Worm (Caenorhabditis elegans) whole organism, young adult: Measurements from ENCODE around the gene slcr-46.1.

Experiments used
- C17E4.6 ChIP-seq: fragments of 200-800 bp; sonication (Bioruptor generic); IDR thresholded peaks from 2 replicates; pipeline ENCODE4 v1.3.6; 2022; ENCODE audit warnings: missing genetic modification reagents, missing genetic modification characterization, missing compliant biosample characterization
- F10E7.11 ChIP-seq: sonication (generic microtip); optimal IDR thresholded peaks from 2 replicates; lab custom pipeline; 2017; ENCODE audit warnings: mild to moderate bottlenecking, missing genetic modification characterization, moderate library complexity, missing compliant biosample characterization
- F39B2.1 ChIP-seq: fragments of 200-800 bp; sonication (Bioruptor generic); IDR thresholded peaks from 2 replicates; pipeline ENCODE4 v1.3.6; 2022; ENCODE audit warnings: missing genetic modification reagents, missing genetic modification characterization, missing compliant biosample characterization
- F57A8.1 ChIP-seq: fragments of 200-800 bp; sonication (Bioruptor generic); optimal IDR thresholded peaks from 2 replicates; lab custom pipeline; 2018; ENCODE audit warnings: mild to moderate bottlenecking, missing genetic modification characterization, moderate library complexity, missing compliant biosample characterization
- K12H6.12 ChIP-seq: fragments of 200-800 bp; sonication (Bioruptor generic); optimal IDR thresholded peaks from 2 replicates; lab custom pipeline; 2018; ENCODE audit warnings: mild to moderate bottlenecking, missing genetic modification characterization, missing compliant biosample characterization
- T26A5.8 ChIP-seq: sonication (generic microtip); optimal IDR thresholded peaks from 2 replicates; lab custom pipeline; 2016; ENCODE audit warnings: missing genetic modification characterization, missing compliant biosample characterization
- Y79H2A.3 ChIP-seq: fragments of 200-800 bp; sonication (Bioruptor generic); conservative IDR thresholded peaks from 2 replicates; pipeline ENCODE4 v1.3.6; 2022; ENCODE audit warnings: missing genetic modification reagents, missing genetic modification characterization, missing compliant biosample characterization
- ama-1 ChIP-seq, 3 experiments: fragments of 150-350 bp in 1 of 3; sonication (generic microtip) in 2 of 3; optimal IDR thresholded peaks; 2 replicates each; lab custom pipeline; 2014 to 2018; ENCODE audit warnings: missing biosample characterization in 2 of 3, missing genetic modification characterization in 2 of 3, missing genetic modification reagents in 2 of 3
- atf-7 ChIP-seq: sonication (generic microtip); optimal IDR thresholded peaks from 2 replicates; lab custom pipeline; 2017; ENCODE audit warnings: mild to moderate bottlenecking, missing genetic modification characterization, missing compliant biosample characterization
- attf-6 ChIP-seq: fragments of 200-800 bp; sonication (Bioruptor generic); IDR thresholded peaks from 2 replicates; pipeline ENCODE4 v1.3.6; 2022; ENCODE audit warnings: missing genetic modification reagents, missing genetic modification characterization, missing compliant biosample characterization
- bed-1 ChIP-seq: fragments of 200-800 bp; sonication (Bioruptor generic); IDR thresholded peaks from 2 replicates; pipeline ENCODE4 v1.3.6; 2022; ENCODE audit warnings: missing genetic modification reagents, missing genetic modification characterization, missing compliant biosample characterization
- cebp-1 ChIP-seq, 2 experiments: fragments of 200-800 bp in 1 of 2; sonication (Bioruptor generic) in 1 of 2; sonication (generic microtip) in 1 of 2; IDR thresholded peaks in 1 of 2; optimal IDR thresholded peaks in 1 of 2; 2 replicates each; pipeline versions ENCODE4 v1.3.6 to Lab custom; 2017 to 2022; ENCODE audit warnings: missing compliant biosample characterization in 2 of 2, missing genetic modification characterization in 2 of 2, mild to moderate bottlenecking in 1 of 2, missing genetic modification reagents in 1 of 2, moderate library complexity in 1 of 2
- ceh-27 ChIP-seq: fragments of 200-800 bp; sonication (Bioruptor generic); optimal IDR thresholded peaks from 2 replicates; lab custom pipeline; 2018; ENCODE audit warnings: mild to moderate bottlenecking, missing genetic modification characterization, moderate library complexity, missing compliant biosample characterization
- ceh-40 ChIP-seq: fragments of 200-800 bp; sonication (Bioruptor generic); IDR thresholded peaks from 2 replicates; pipeline ENCODE4 v1.3.6; 2022; ENCODE audit warnings: missing genetic modification characterization, missing compliant biosample characterization
- die-1 ChIP-seq: sonication (generic microtip); optimal IDR thresholded peaks from 2 replicates; lab custom pipeline; 2016; ENCODE audit warnings: missing genotype, mild to moderate bottlenecking, missing genetic modification characterization, missing compliant biosample characterization
- gei-17 ChIP-seq: fragments of 200-800 bp; sonication (Bioruptor generic); optimal IDR thresholded peaks from 2 replicates; lab custom pipeline; 2018; ENCODE audit warnings: mild to moderate bottlenecking, missing genetic modification characterization, missing compliant biosample characterization
- hlh-26 ChIP-seq: fragments of 200-800 bp; sonication (Bioruptor generic); conservative IDR thresholded peaks from 2 replicates; pipeline ENCODE4 v1.3.6; 2022; ENCODE audit warnings: missing genetic modification reagents, missing genetic modification characterization, missing compliant biosample characterization
- hmg-1.2 ChIP-seq: fragments of 200-800 bp; sonication (Bioruptor generic); IDR thresholded peaks from 2 replicates; pipeline ENCODE4 v1.3.6; 2022; ENCODE audit warnings: missing genetic modification reagents, missing genetic modification characterization, missing compliant biosample characterization
- hsf-1 ChIP-seq: fragments of 200-800 bp; sonication (Bioruptor generic); IDR thresholded peaks from 2 replicates; pipeline ENCODE4 v1.3.6; 2022; ENCODE audit warnings: missing genetic modification reagents, missing genetic modification characterization, missing compliant biosample characterization
- madf-8 ChIP-seq: fragments of 200-800 bp; sonication (Bioruptor generic); conservative IDR thresholded peaks from 2 replicates; pipeline ENCODE4 v1.3.6; 2022; ENCODE audit warnings: missing genetic modification reagents, missing genetic modification characterization, missing compliant biosample characterization
- mxl-1 ChIP-seq: sonication (generic microtip); optimal IDR thresholded peaks from 2 replicates; lab custom pipeline; 2016; ENCODE audit warnings: missing genetic modification characterization, missing compliant biosample characterization
- nfya-1 ChIP-seq: sonication (generic microtip); optimal IDR thresholded peaks from 2 replicates; lab custom pipeline; 2017; ENCODE audit warnings: antibody characterized with exemption, missing compliant biosample characterization, missing genetic modification characterization, borderline replicate concordance; ENCODE audit not compliant: insufficient read depth
- nfya-2 ChIP-seq: fragments of 200-800 bp; sonication (Bioruptor generic); IDR thresholded peaks from 2 replicates; pipeline ENCODE4 v1.3.6; 2022; ENCODE audit warnings: missing genetic modification reagents, missing genetic modification characterization, missing compliant biosample characterization
- rcor-1 ChIP-seq: fragments of 200-800 bp; sonication (Bioruptor generic); IDR thresholded peaks from 2 replicates; pipeline ENCODE4 v1.3.6; 2022; ENCODE audit warnings: missing genetic modification reagents, missing genetic modification characterization, missing compliant biosample characterization
- sdz-38 ChIP-seq: sonication (generic microtip); optimal IDR thresholded peaks from 2 replicates; lab custom pipeline; 2016; ENCODE audit warnings: missing genotype, missing genetic modification characterization, missing compliant biosample characterization
- snpc-3.4 ChIP-seq: sonication (generic microtip); optimal IDR thresholded peaks from 2 replicates; lab custom pipeline; 2017; ENCODE audit warnings: missing genetic modification characterization, mild to moderate bottlenecking, missing compliant biosample characterization, antibody characterized with exemption, moderate library complexity, missing genotype, missing genetic modification reagents
- snpc-4 ChIP-seq, 5 experiments: fragments of 150-350 bp in 1 of 5; sonication (generic microtip) in 4 of 5; optimal IDR thresholded peaks; 2 replicates each; lab custom pipeline; 2014 to 2018; ENCODE audit warnings: missing genetic modification characterization in 5 of 5, missing biosample characterization in 3 of 5, antibody characterized with exemption in 2 of 5, mild to moderate bottlenecking in 2 of 5, missing compliant biosample characterization in 2 of 5, missing genotype in 2 of 5, moderate library complexity in 2 of 5, missing genetic modification reagents in 1 of 5
- somi-1 ChIP-seq: fragments of 200-800 bp; sonication (Bioruptor generic); optimal IDR thresholded peaks from 2 replicates; lab custom pipeline; 2018; ENCODE audit warnings: mild to moderate bottlenecking, missing genetic modification characterization, missing compliant biosample characterization
- sptf-2 ChIP-seq: fragments of 200-800 bp; sonication (Bioruptor generic); optimal IDR thresholded peaks from 2 replicates; lab custom pipeline; 2018; ENCODE audit warnings: mild to moderate bottlenecking, missing genetic modification characterization, missing compliant biosample characterization
- tlf-1 ChIP-seq: fragments of 200-800 bp; sonication (Bioruptor generic); optimal IDR thresholded peaks from 2 replicates; lab custom pipeline; 2018; ENCODE audit warnings: mild to moderate bottlenecking, missing genetic modification characterization, missing compliant biosample characterization
- ztf-18 ChIP-seq: sonication (generic microtip); optimal IDR thresholded peaks from 2 replicates; lab custom pipeline; 2016; ENCODE audit warnings: missing genotype, mild to moderate bottlenecking, missing genetic modification characterization, missing compliant biosample characterization
- ztf-22 ChIP-seq: fragments of 200-800 bp; sonication (Bioruptor generic); optimal IDR thresholded peaks from 2 replicates; lab custom pipeline; 2018; ENCODE audit warnings: mild to moderate bottlenecking, missing genetic modification characterization, moderate library complexity, missing compliant biosample characterization
- ztf-28 ChIP-seq: fragments of 200-800 bp; sonication (Bioruptor generic); IDR thresholded peaks from 2 replicates; pipeline ENCODE4 v1.3.6; 2022; ENCODE audit warnings: missing genetic modification reagents, missing genetic modification characterization, missing compliant biosample characterization
- ztf-3 ChIP-seq: fragments of 200-800 bp; sonication (Bioruptor generic); optimal IDR thresholded peaks from 2 replicates; lab custom pipeline; 2018; ENCODE audit warnings: mild to moderate bottlenecking, missing genetic modification characterization, missing compliant biosample characterization

slcr-46.1 gene

DNA sequence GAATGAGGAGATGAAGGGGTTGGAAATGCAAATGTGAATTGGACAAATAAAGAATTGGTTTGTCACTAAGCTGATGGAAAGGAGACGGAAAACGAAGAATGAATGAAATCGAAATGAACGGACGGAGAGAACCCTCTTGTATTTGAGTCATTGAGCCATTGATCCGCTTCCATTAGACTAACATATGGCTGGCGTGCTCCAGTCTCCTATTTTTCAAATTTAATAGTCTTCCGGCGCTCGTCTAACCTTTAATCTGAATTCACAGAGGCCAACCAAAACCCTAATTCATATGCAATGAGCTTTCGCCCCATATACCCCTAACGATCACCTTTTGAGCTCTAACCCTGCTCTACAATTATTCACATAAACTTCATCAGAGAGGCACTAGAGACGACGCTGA, 10.1 kb upstream of the slcr-46.1 start, which contains the start of gene C46C11.3:
Gene C46C11.3, plus strand, starts transcription at position 301 of the 400 bp plus-strand sequence.
- TF ChIP-seq snpc-3.4 (tag; lab: Kevin White, UChicago) (no peak), ceh-40 (GFP tag; lab: Robert Waterston, UW) (no peak), hmg-1.2 (GFP tag; lab: Robert Waterston, UW) (no peak)

DNA sequence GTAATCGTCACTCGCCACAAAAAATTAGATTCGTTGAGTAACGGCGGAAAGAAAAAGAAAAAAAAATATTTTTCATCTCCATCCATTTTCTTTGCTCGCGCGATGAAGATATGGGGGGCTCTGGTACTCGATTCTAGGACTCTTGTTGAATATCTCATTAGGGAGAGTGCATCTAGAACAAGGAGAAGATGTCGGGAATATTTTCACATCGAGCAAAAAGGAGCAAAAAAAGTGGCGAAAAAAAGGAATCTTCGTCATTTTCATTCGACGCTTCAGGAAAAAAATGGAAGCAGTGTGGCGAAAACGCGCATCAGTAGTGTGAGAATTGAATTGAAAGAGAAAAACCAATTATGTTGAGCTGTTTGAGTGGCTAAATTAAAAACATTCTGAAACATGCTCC, 8.5 kb upstream of the slcr-46.1 start:
- TF ChIP-seq T26A5.8 (no peak), sdz-38 (no peak), nfya-1 (tag; lab: Kevin White, UChicago) (no peak)

DNA sequence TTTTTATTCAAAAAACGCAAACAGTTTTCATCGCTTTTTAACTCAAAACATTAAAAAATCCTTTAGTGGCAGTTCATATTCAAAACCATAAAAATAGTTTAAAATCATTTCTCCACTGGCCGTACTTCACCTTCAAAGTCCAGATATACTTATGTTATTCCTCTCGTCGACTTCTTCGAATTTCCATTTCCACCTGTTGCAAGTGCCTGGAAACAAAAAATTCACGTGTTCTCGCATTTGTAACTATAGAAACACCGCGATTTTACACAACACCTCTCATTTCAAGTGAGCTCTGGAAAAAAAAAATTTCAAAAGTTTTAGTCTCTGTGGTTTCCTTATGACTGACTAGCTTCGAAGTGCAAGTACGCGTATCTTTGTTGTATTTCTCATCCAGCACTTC, 7.1 kb upstream of the slcr-46.1 start:
- TF ChIP-seq K12H6.12 (tag; lab: Kevin White, UChicago) (no peak), hsf-1 (GFP tag; lab: Robert Waterston, UW) (no peak), cebp-1 (GFP tag; IDR thresholded peaks at IDR 0.05; lab: Robert Waterston, UW) (no peak), cebp-1 (tag; optimal IDR thresholded peaks at IDR 0.05; lab: Kevin White, UChicago) (no peak), nfya-2 (GFP tag; lab: Robert Waterston, UW) (no peak), snpc-4 (GFP tag; optimal IDR thresholded peaks at IDR 0.05; lab: Kevin White, UChicago) (no peak), snpc-4 (tag; optimal IDR thresholded peaks at IDR 0.05; lab: Kevin White, UChicago) (no peak), ama-1 (optimal IDR thresholded peaks at IDR 0.05; lab: Kevin White, UChicago) (no peak), ama-1 (GFP tag; optimal IDR thresholded peaks at IDR 0.05; lab: Kevin White, UChicago) (no peak), hlh-26 (GFP tag; lab: Robert Waterston, UW) (no peak), ztf-22 (GFP tag; lab: Kevin White, UChicago) (no peak), C17E4.6 (GFP tag; lab: Robert Waterston, UW) (no peak), ztf-18 (tag; lab: Kevin White, UChicago) (no peak), F57A8.1 (GFP tag; lab: Kevin White, UChicago) (no peak), rcor-1 (no peak), somi-1 (GFP tag; lab: Kevin White, UChicago) (no peak), T26A5.8 (no peak), tlf-1 (no peak)

DNA sequence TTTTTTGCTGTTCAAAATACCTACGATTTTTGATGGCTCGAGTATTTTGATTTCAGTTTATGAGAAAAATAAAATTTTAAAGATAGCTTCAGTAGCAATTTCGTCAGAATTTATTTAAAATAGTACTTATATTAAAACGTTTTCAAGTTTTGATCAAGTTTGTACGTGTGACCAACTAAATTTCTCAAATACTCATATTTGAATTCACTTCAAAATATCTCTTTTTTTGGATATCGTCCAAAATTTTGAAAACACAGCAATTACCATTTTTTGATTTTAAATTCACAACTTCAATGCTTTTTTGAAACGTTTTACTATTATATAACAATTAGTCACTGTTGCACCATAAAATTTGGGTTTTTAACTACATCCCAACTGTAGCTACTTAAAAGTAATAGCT, 5.3 kb upstream of the slcr-46.1 start:
- TF ChIP-seq C17E4.6 (GFP tag; lab: Robert Waterston, UW) (no peak), F10E7.11 (tag; lab: Kevin White, UChicago) (no peak), Y79H2A.3 (GFP tag; lab: Robert Waterston, UW) (no peak), sptf-2 (GFP tag; lab: Kevin White, UChicago) (no peak), gei-17 (GFP tag; lab: Kevin White, UChicago) (no peak), ama-1 (optimal IDR thresholded peaks at IDR 0.05; lab: Kevin White, UChicago) (no peak), ama-1 (GFP tag; optimal IDR thresholded peaks at IDR 0.05; lab: Kevin White, UChicago) (no peak), mxl-1 (tag; lab: Kevin White, UChicago) (no peak), die-1 (tag; lab: Kevin White, UChicago) (no peak), bed-1 (GFP tag; lab: Robert Waterston, UW) (no peak), ztf-18 (tag; lab: Kevin White, UChicago) (no peak), nfya-2 (GFP tag; lab: Robert Waterston, UW) (no peak), ztf-3 (GFP tag; lab: Kevin White, UChicago) (no peak)

DNA sequence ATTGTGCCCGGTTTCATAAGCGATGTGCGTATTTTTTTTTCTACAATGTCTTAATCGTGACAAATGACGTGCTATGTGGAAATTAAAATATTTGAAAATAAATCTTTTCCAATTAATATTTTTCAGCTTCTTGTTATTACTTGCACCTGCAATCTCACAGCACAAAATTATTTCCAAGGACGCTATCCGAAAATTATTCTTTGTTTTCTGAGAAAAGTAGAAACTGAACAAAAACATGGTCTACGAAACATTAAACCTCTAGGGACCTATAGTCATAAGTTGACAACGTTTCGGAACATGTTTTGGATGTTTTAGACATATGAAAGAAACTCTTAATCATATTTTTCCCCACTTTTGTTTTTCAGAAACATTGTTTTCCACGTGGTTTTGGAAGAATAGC, 3.8 kb upstream of the slcr-46.1 start:
- TF ChIP-seq hmg-1.2 (GFP tag; lab: Robert Waterston, UW) (no peak), ztf-28 (GFP tag; lab: Robert Waterston, UW) (no peak), atf-7 (tag; lab: Kevin White, UChicago) (no peak), attf-6 (GFP tag; lab: Robert Waterston, UW) (no peak), F39B2.1 (GFP tag; lab: Robert Waterston, UW) (no peak), madf-8 (no peak), cebp-1 (GFP tag; IDR thresholded peaks at IDR 0.05; lab: Robert Waterston, UW) (no peak), cebp-1 (tag; optimal IDR thresholded peaks at IDR 0.05; lab: Kevin White, UChicago) (no peak), bed-1 (GFP tag; lab: Robert Waterston, UW) (no peak), ceh-27 (GFP tag; lab: Kevin White, UChicago) (no peak)
